Worm (Caenorhabditis elegans): ENCODE results near the gene C09G12.5.

ce11 chrIV:3481760-3482159, 2.6 kb downstream of the C09G12.5 start, which contains the start of gene srz-37:
- TF ChIP-seq pha-4 (tag; optimal IDR thresholded peaks at IDR 0.05): no peak
- TF ChIP-seq unc-39 (tag; optimal IDR thresholded peaks at IDR 0.05): no peak
- no peak for TF ChIP-seq ama-1 (optimal IDR thresholded peaks at IDR 0.05)
- no peak for TF ChIP-seq skn-1 (tag; optimal IDR thresholded peaks at IDR 0.05)
- TF ChIP-seq fkh-10 (GFP tag; optimal IDR thresholded peaks at IDR 0.05): no peak
- TF ChIP-seq elt-1 (tag; optimal IDR thresholded peaks at IDR 0.05): no peak
- no peak for TF ChIP-seq snpc-4 (tag; optimal IDR thresholded peaks at IDR 0.05)
- no peak for TF ChIP-seq nhr-28 (tag; optimal IDR thresholded peaks at IDR 0.05)
- no peak for TF ChIP-seq nfya-1 (tag; optimal IDR thresholded peaks at IDR 0.05; ENCODE audit: insufficient read depth)
- TF ChIP-seq nhr-11 (tag; optimal IDR thresholded peaks at IDR 0.05): no peak
- no peak for TF ChIP-seq ztf-11 (tag; optimal IDR thresholded peaks at IDR 0.05)
- TF ChIP-seq ceh-16 (tag; optimal IDR thresholded peaks at IDR 0.05): no peak
- no peak for TF ChIP-seq mdl-1 (tag; optimal IDR thresholded peaks at IDR 0.05)
- TF ChIP-seq egl-5 (tag; optimal IDR thresholded peaks at IDR 0.05): no peak

Data from whole organism, L3 larva.